Worm (Caenorhabditis elegans): Measurements from ENCODE around the gene bas-1.

- no peak for TF ChIP-seq skn-1 (tag; optimal IDR thresholded peaks at IDR 0.05)
- TF ChIP-seq hlh-11 (tag; optimal IDR thresholded peaks at IDR 0.05), result no peak
- no peak for TF ChIP-seq T20F7.1 (GFP tag; optimal IDR thresholded peaks at IDR 0.05)
Measured at ce11 chrIII:5620186-5620585, 8.1 kb downstream of the bas-1 start.
